Worm (Caenorhabditis elegans) whole organism, L1 larva: ENCODE data around the gene nhr-27.

Experiments used
- Y116A8C.19 ChIP-seq: sonication (generic microtip); optimal IDR thresholded peaks from 2 replicates; lab custom pipeline; 2016; ENCODE audit warnings: missing compliant biosample characterization, missing genetic modification characterization, borderline replicate concordance
- aly-2 ChIP-seq: fragments of 150-350 bp; optimal IDR thresholded peaks from 2 replicates; lab custom pipeline; 2014; ENCODE audit warnings: missing biosample characterization, missing genetic modification characterization
- ama-1 ChIP-seq: fragments of 150-350 bp; optimal IDR thresholded peaks from 2 replicates; lab custom pipeline; 2014
- blmp-1 ChIP-seq: fragments of 150-350 bp; optimal IDR thresholded peaks from 2 replicates; lab custom pipeline; 2014; ENCODE audit warnings: missing biosample characterization, missing genetic modification characterization
- ceh-63 ChIP-seq: fragments of 200-800 bp; sonication (Bioruptor generic); optimal IDR thresholded peaks from 2 replicates; lab custom pipeline; 2018; ENCODE audit warnings: mild to moderate bottlenecking, missing genetic modification characterization, missing compliant biosample characterization
- efl-1 ChIP-seq, 4 experiments: fragments of 150-350 bp; optimal IDR thresholded peaks in 3 of 4; peaks in 1 of 4; 1 replicate in 1 of 4; 2 replicates in 3 of 4; lab custom pipeline; 2014; ENCODE audit warnings: missing biosample characterization in 2 of 4, missing genetic modification characterization in 2 of 4, missing genetic modification reagents in 2 of 4
- egl-13 ChIP-seq: sonication (generic microtip); optimal IDR thresholded peaks from 2 replicates; lab custom pipeline; 2016; ENCODE audit warnings: missing genotype, missing genetic modification reagents, missing genetic modification characterization, missing compliant biosample characterization
- egl-27 ChIP-seq, 2 experiments: fragments of 150-350 bp in 1 of 2; sonication (generic microtip); optimal IDR thresholded peaks; 3 replicates each; lab custom pipeline; 2017 to 2018; ENCODE audit warnings: missing biosample characterization in 2 of 2, missing genetic modification characterization in 2 of 2, missing genetic modification reagents in 2 of 2
- elt-2 ChIP-seq: sonication (generic microtip); optimal IDR thresholded peaks from 2 replicates; lab custom pipeline; 2016; ENCODE audit warnings: missing genetic modification characterization, mild to moderate bottlenecking, inconsistent platforms, missing compliant biosample characterization, missing genetic modification reagents
- elt-3 ChIP-seq, 6 experiments: fragments of 150-350 bp in 1 of 6; sonication (generic microtip); optimal IDR thresholded peaks; 2 replicates each; lab custom pipeline; 2017 to 2018; ENCODE audit warnings: missing biosample characterization in 6 of 6, missing genetic modification characterization in 6 of 6, inconsistent platforms in 1 of 6
- ets-5 ChIP-seq: fragments of 200-800 bp; sonication (Bioruptor generic); IDR thresholded peaks from 2 replicates; pipeline ENCODE4 v1.3.6; 2022; ENCODE audit warnings: missing genetic modification characterization, missing compliant biosample characterization
- fkh-8 ChIP-seq: sonication (generic microtip); optimal IDR thresholded peaks from 2 replicates; lab custom pipeline; 2016; ENCODE audit warnings: mild to moderate bottlenecking, missing genetic modification characterization, missing compliant biosample characterization
- hlh-4 ChIP-seq: sonication (generic microtip); optimal IDR thresholded peaks from 2 replicates; lab custom pipeline; 2016; ENCODE audit warnings: mild to moderate bottlenecking, missing genetic modification characterization, missing compliant biosample characterization
- irx-1 ChIP-seq: sonication (generic microtip); optimal IDR thresholded peaks from 2 replicates; lab custom pipeline; 2016; ENCODE audit warnings: missing genetic modification characterization, missing compliant biosample characterization
- lin-13 ChIP-seq: fragments of 150-350 bp; optimal IDR thresholded peaks from 2 replicates; lab custom pipeline; 2014; ENCODE audit warnings: missing biosample characterization, missing genetic modification reagents, missing genetic modification characterization
- lin-14 ChIP-seq: fragments of 200-800 bp; sonication (Bioruptor generic); optimal IDR thresholded peaks from 2 replicates; lab custom pipeline; 2018; ENCODE audit warnings: mild to moderate bottlenecking, missing genetic modification characterization, moderate library complexity, missing compliant biosample characterization
- lin-15B ChIP-seq: fragments of 150-350 bp; sonication (generic microtip); optimal IDR thresholded peaks from 3 replicates; lab custom pipeline; 2014; ENCODE audit warnings: missing biosample characterization, missing genetic modification characterization
- lin-35 ChIP-seq, 2 experiments: fragments of 150-350 bp; optimal IDR thresholded peaks; 2 replicates each; lab custom pipeline; 2014; ENCODE audit warnings: missing biosample characterization in 2 of 2, missing genetic modification characterization in 2 of 2, missing genetic modification reagents in 2 of 2
- lsy-2 ChIP-seq, 2 experiments: fragments of 150-350 bp; optimal IDR thresholded peaks; 2 replicates each; lab custom pipeline; 2014; ENCODE audit warnings: missing biosample characterization in 2 of 2, missing genetic modification characterization in 2 of 2
- mdl-1 ChIP-seq, 2 experiments: fragments of 150-350 bp; optimal IDR thresholded peaks; 2 replicates each; lab custom pipeline; 2014 to 2017; ENCODE audit warnings: missing biosample characterization in 2 of 2, missing genetic modification characterization in 2 of 2, inconsistent platforms in 1 of 2
- mef-2 ChIP-seq: fragments of 150-350 bp; optimal IDR thresholded peaks from 2 replicates; lab custom pipeline; 2014; ENCODE audit warnings: missing biosample characterization, missing genetic modification characterization
- nhr-11 ChIP-seq: fragments of 150-350 bp; optimal IDR thresholded peaks from 2 replicates; lab custom pipeline; 2014; ENCODE audit warnings: missing biosample characterization, missing genetic modification characterization
- nhr-12 ChIP-seq: sonication (generic microtip); optimal IDR thresholded peaks from 2 replicates; lab custom pipeline; 2017; ENCODE audit warnings: missing biosample characterization, missing genetic modification characterization
- nhr-19 ChIP-seq: fragments of 200-800 bp; sonication (Bioruptor generic); conservative IDR thresholded peaks from 2 replicates; pipeline ENCODE4 v1.3.6; 2022; ENCODE audit warnings: missing genetic modification characterization, missing compliant biosample characterization
- nhr-20 ChIP-seq: sonication (generic microtip); optimal IDR thresholded peaks from 2 replicates; lab custom pipeline; 2016; ENCODE audit warnings: mild to moderate bottlenecking, missing genetic modification characterization, missing compliant biosample characterization
- nhr-47 ChIP-seq: sonication (generic microtip); optimal IDR thresholded peaks from 2 replicates; lab custom pipeline; 2016; ENCODE audit warnings: mild to moderate bottlenecking, missing genetic modification characterization, moderate library complexity, missing compliant biosample characterization
- nhr-71 ChIP-seq: sonication (generic microtip); optimal IDR thresholded peaks from 2 replicates; lab custom pipeline; 2016; ENCODE audit warnings: mild to moderate bottlenecking, missing genetic modification characterization, moderate library complexity, missing compliant biosample characterization
- nhr-77 ChIP-seq: fragments of 150-350 bp; optimal IDR thresholded peaks from 2 replicates; lab custom pipeline; 2014; ENCODE audit warnings: missing biosample characterization, missing genetic modification characterization
- nhr-84 ChIP-seq: sonication (generic microtip); optimal IDR thresholded peaks from 2 replicates; lab custom pipeline; 2017; ENCODE audit warnings: missing biosample characterization, missing genetic modification characterization
- nhr-85 ChIP-seq: sonication (generic microtip); peaks from one replicate; lab custom pipeline; 2016; ENCODE audit warnings: missing genetic modification characterization, inconsistent platforms, missing compliant biosample characterization
- nhr-90 ChIP-seq: sonication (generic microtip); optimal IDR thresholded peaks from 2 replicates; lab custom pipeline; 2016; ENCODE audit warnings: mild to moderate bottlenecking, missing genetic modification characterization, missing compliant biosample characterization; ENCODE audit not compliant: poor library complexity
- pag-3 ChIP-seq: sonication (generic microtip); optimal IDR thresholded peaks from 2 replicates; lab custom pipeline; 2017; ENCODE audit warnings: missing genetic modification characterization, mild to moderate bottlenecking, missing compliant biosample characterization, antibody characterized with exemption, borderline replicate concordance; ENCODE audit not compliant: insufficient read depth
- pax-3 ChIP-seq: fragments of 200-800 bp; sonication (Bioruptor generic); optimal IDR thresholded peaks from 2 replicates; lab custom pipeline; 2018; ENCODE audit warnings: mild to moderate bottlenecking, missing genetic modification characterization, moderate library complexity, missing compliant biosample characterization
- rnt-1 ChIP-seq: sonication (generic microtip); optimal IDR thresholded peaks from 2 replicates; lab custom pipeline; 2016; ENCODE audit warnings: mild to moderate bottlenecking, missing genetic modification characterization, moderate library complexity, missing compliant biosample characterization
- skn-1 ChIP-seq: fragments of 150-350 bp; optimal IDR thresholded peaks from 2 replicates; lab custom pipeline; 2014; ENCODE audit warnings: missing biosample characterization, missing genetic modification characterization
- tbx-2 ChIP-seq: sonication (generic microtip); optimal IDR thresholded peaks from 2 replicates; lab custom pipeline; 2016; ENCODE audit warnings: missing genetic modification characterization, missing compliant biosample characterization
- tlp-1 ChIP-seq: fragments of 150-350 bp; optimal IDR thresholded peaks from 2 replicates; lab custom pipeline; 2014; ENCODE audit warnings: missing biosample characterization, missing genetic modification characterization
- unc-30 ChIP-seq: sonication (generic microtip); optimal IDR thresholded peaks from 2 replicates; lab custom pipeline; 2017; ENCODE audit warnings: missing biosample characterization, missing genetic modification characterization
- unc-62 ChIP-seq: fragments of 150-350 bp; optimal IDR thresholded peaks from 2 replicates; lab custom pipeline; 2014; ENCODE audit warnings: missing biosample characterization, missing genetic modification reagents, missing genetic modification characterization
- unc-98 ChIP-seq: fragments of 200-800 bp; sonication (Bioruptor generic); IDR thresholded peaks from 2 replicates; pipeline ENCODE4 v1.3.6; 2022; ENCODE audit warnings: missing genetic modification characterization, missing compliant biosample characterization
- xbp-1 ChIP-seq: sonication (generic microtip); optimal IDR thresholded peaks from 2 replicates; lab custom pipeline; 2016; ENCODE audit warnings: missing genetic modification characterization, missing compliant biosample characterization
- ztf-11 ChIP-seq, 2 experiments: sonication (generic microtip); optimal IDR thresholded peaks; 2 replicates each; lab custom pipeline; 2016 to 2017; ENCODE audit warnings: missing genetic modification characterization in 2 of 2, missing biosample characterization in 1 of 2, missing compliant biosample characterization in 1 of 2

The nhr-27 gene

ce11 chrX:12834848-12835247, 26.7 kb upstream of the nhr-27 start:
- TF ChIP-seq efl-1 (optimal IDR thresholded peaks at IDR 0.05; lab: Kevin White, UChicago) (no peak), efl-1 (GFP tag; optimal IDR thresholded peaks at IDR 0.05 in 1 of 2; lab: Kevin White, UChicago) (peak in 1 of 2 experiments; percentile 67), ama-1 (no peak), pag-3 (peak; percentile 5), nhr-85 (tag; lab: Kevin White, UChicago) (peak; percentile 64), lin-13 (GFP tag; lab: Kevin White, UChicago) (no peak), elt-2 (no peak), lsy-2 (tag; optimal IDR thresholded peaks at IDR 0.05; lab: Kevin White, UChicago) (no peak), blmp-1 (peak; percentile 81), xbp-1 (tag; lab: Kevin White, UChicago) (no peak), fkh-8 (tag; lab: Kevin White, UChicago) (no peak), tbx-2 (tag; lab: Kevin White, UChicago) (peak; percentile 4), skn-1 (no peak), rnt-1 (no peak), nhr-20 (tag; lab: Kevin White, UChicago) (peak; percentile 43), elt-3 (tag; optimal IDR thresholded peaks at IDR 0.05; lab: Kevin White, UChicago) (peak in 2 of 6 experiments; percentile 14 to 85), nhr-47 (tag; lab: Kevin White, UChicago) (no peak), egl-27 (tag; optimal IDR thresholded peaks at IDR 0.05; lab: Kevin White, UChicago) (no peak), unc-30 (tag; lab: Kevin White, UChicago) (no peak), irx-1 (no peak), ets-5 (no peak), lin-15B (tag; lab: Kevin White, UChicago) (no peak), nhr-19 (GFP tag; lab: Robert Waterston, UW) (no peak), mef-2 (tag; lab: Kevin White, UChicago) (no peak), unc-62 (GFP tag; lab: Kevin White, UChicago) (no peak), nhr-77 (no peak), hlh-4 (no peak), nhr-71 (tag; lab: Kevin White, UChicago) (peak; percentile 23), mdl-1 (tag; optimal IDR thresholded peaks at IDR 0.05; lab: Kevin White, UChicago) (peak in 1 of 2 experiments; percentile 10), nhr-12 (tag; lab: Kevin White, UChicago) (no peak), lin-14 (peak; percentile 66), egl-13 (tag; lab: Kevin White, UChicago) (no peak), nhr-11 (no peak), lin-35 (GFP tag; optimal IDR thresholded peaks at IDR 0.05; lab: Kevin White, UChicago) (peak in 1 of 2 experiments; percentile 8)

DNA sequence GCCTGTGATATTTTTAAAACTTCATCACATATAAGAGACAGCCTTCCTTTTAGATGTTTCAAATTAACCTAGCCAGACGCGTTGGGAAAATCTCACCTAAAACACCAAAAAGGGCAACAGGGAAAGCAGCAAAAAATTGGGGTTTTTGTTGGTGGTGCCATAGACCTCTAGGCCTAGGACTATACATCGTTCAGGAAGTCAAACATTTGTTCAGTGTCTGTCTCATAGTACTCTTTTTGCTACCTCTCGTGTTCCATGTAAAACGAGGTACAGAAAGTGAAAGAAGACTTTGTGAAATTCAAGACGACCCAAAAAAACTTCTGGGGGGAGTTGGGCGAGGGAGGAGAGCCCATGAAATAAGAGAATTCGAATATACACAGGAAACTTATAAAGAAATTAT, 20.9 kb upstream of the nhr-27 start:
- no peak for TF ChIP-seq tlp-1 (tag; lab: Kevin White, UChicago)
- no peak for TF ChIP-seq pax-3 (tag; lab: Kevin White, UChicago)
- no peak for TF ChIP-seq lin-15B (tag; lab: Kevin White, UChicago)
- no peak for TF ChIP-seq ztf-11 (tag; optimal IDR thresholded peaks at IDR 0.05; lab: Kevin White, UChicago)
- TF ChIP-seq hlh-4: no peak
- no peak for TF ChIP-seq blmp-1
- no peak for TF ChIP-seq nhr-90 (tag; lab: Kevin White, UChicago)
- TF ChIP-seq, all 84 proteins: peak for 0

DNA sequence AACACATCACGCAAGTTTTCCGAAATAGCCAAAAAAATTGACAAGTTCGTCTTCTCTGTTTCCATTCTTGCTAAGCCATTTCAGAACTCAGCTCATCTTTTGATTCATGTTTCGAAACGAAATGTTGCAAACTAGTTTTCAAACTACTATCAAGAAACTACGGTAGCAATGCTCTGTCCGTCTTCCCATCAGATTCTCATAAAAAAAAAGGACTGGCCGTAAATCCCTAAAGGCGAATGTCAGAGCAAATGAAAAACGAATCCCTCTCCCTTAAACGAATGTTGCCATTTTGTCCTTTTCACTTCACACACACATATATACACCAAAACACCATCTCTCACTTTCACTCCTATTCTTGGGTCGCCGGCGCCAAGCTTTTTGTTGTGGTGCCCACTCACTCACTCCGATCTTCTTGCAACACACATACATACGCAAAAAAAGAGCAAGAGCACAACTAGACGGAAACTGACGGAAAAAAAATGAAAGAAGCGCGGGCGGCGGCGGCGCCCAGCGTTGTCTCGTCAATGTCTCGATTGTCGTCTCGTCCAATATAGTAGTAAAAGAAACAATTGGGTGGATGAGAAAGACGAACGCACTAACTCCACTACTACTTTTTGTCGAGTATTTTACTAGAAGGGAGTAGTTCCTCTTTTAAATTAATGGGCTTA, 19.8 kb upstream of the nhr-27 start:
- TF ChIP-seq unc-98 (GFP tag; lab: Robert Waterston, UW) (no peak), aly-2 (tag; lab: Kevin White, UChicago) (no peak), Y116A8C.19 (tag; lab: Kevin White, UChicago) (no peak), ceh-63 (no peak), nhr-84 (no peak), efl-1 (optimal IDR thresholded peaks at IDR 0.05; lab: Kevin White, UChicago) (no peak), efl-1 (GFP tag; optimal IDR thresholded peaks at IDR 0.05 in 1 of 2; lab: Kevin White, UChicago) (peak in 1 of 2 experiments; percentile 87), lin-14 (peak; percentile 12)
